Worm (Caenorhabditis elegans): Measurements from ENCODE around the gene F08G2.7.

The F08G2.7 gene

DNA sequence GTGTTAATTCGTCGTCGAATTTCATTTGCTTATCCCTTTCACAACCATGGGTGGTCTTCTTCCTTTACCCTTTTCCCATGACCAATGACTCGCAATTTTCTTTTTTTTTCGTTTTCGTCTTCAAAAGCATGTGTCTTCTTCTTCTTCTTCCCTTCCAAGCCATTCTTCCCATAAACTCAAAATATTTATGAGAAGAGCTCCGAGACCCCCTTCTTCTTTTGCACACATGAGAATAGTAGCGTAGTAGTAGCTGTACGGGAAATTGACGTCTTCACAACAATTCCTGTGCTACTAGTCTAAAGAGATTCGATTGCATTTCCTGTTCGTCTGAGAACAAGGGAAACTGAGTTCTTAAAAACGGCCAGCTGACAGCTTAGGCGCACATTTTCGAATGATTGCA is 28.6 kb downstream of the F08G2.7 start:
- no peak for TF ChIP-seq tbx-11 (GFP tag; IDR thresholded peaks at IDR 0.05)
- TF ChIP-seq pes-1 (GFP tag; IDR thresholded peaks at IDR 0.05): no peak
- no peak for TF ChIP-seq flt-1 (GFP tag; IDR thresholded peaks at IDR 0.05)
- no peak for TF ChIP-seq hmg-4 (GFP tag; optimal IDR thresholded peaks at IDR 0.05)
- no peak for TF ChIP-seq tra-4 (tag; optimal IDR thresholded peaks at IDR 0.05)
- TF ChIP-seq F13C5.2 (tag; optimal IDR thresholded peaks at IDR 0.05): no peak
- TF ChIP-seq scrt-1 (GFP tag; IDR thresholded peaks at IDR 0.05): no peak
- TF ChIP-seq tbx-37 (GFP tag; conservative IDR thresholded peaks at IDR 0.05): no peak
- no peak for TF ChIP-seq ceh-36 (tag; optimal IDR thresholded peaks at IDR 0.05)
- TF ChIP-seq hnd-1 (tag; optimal IDR thresholded peaks at IDR 0.05): no peak
- TF ChIP-seq ceh-13 (GFP tag; optimal IDR thresholded peaks at IDR 0.05): no peak
- no peak for TF ChIP-seq aly-1 (tag; optimal IDR thresholded peaks at IDR 0.05)

DNA sequence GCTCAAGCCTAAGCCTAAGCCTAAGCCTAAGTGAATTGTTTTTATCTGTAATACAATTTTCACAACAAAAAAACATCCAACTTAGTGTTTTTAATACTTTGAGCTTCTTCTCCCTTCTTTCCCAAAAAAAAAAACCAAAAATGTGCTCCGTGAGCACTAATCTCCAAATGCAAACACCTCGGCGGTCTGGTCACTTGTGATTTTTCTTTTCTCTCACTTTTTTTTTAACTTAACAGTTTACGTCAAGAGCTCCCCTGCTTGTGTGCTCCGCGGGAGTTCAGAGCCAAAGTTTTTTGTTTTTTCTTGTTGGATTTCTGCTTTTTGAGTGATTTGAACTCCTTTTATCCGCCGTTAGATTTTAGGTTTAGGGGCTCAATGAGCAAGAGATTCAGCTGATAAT is 34.7 kb downstream of the F08G2.7 start:
- TF ChIP-seq ets-7 (tag; optimal IDR thresholded peaks at IDR 0.05) (no peak), flt-1 (GFP tag; IDR thresholded peaks at IDR 0.05) (no peak), tbx-37 (GFP tag; conservative IDR thresholded peaks at IDR 0.05) (no peak), ceh-36 (tag; optimal IDR thresholded peaks at IDR 0.05) (no peak), hmg-4 (GFP tag; optimal IDR thresholded peaks at IDR 0.05) (no peak), B0310.2 (tag; optimal IDR thresholded peaks at IDR 0.05) (no peak), ceh-13 (GFP tag; optimal IDR thresholded peaks at IDR 0.05) (no peak), sea-1 (GFP tag; conservative IDR thresholded peaks at IDR 0.05) (no peak), tra-4 (tag; optimal IDR thresholded peaks at IDR 0.05) (no peak), ama-1 (optimal IDR thresholded peaks at IDR 0.05) (no peak), aly-1 (tag; optimal IDR thresholded peaks at IDR 0.05) (no peak), F13C5.2 (tag; optimal IDR thresholded peaks at IDR 0.05) (no peak), scrt-1 (GFP tag; IDR thresholded peaks at IDR 0.05) (no peak), pes-1 (GFP tag; IDR thresholded peaks at IDR 0.05) (no peak), hmbx-1 (tag; optimal IDR thresholded peaks at IDR 0.05) (no peak), tbx-11 (GFP tag; IDR thresholded peaks at IDR 0.05) (no peak), hnd-1 (tag; optimal IDR thresholded peaks at IDR 0.05) (no peak)

DNA sequence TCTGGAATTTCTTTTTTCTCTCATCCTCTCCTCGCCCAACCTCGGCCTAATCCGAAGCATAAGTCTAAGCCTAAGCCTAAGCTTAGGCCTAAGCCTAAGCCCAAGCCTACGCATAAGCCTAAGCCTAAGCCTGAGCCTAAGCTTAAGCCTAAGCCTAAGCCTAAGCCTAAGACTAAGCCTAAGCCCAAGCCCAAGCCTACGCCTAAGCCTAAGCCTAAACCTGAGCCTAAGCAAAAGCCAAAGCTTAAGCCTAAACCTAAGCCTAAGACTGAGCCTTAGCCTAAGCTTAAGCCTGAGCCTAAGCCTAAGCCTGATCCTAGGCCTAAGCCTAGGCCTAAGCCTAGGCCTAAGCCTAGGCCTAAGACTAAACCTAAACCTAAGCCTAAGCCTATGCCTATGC is 44.6 kb downstream of the F08G2.7 start:
- TF ChIP-seq ceh-36 (tag; optimal IDR thresholded peaks at IDR 0.05) (peak; percentile 95), tbx-11 (GFP tag; IDR thresholded peaks at IDR 0.05) (no peak)

DNA sequence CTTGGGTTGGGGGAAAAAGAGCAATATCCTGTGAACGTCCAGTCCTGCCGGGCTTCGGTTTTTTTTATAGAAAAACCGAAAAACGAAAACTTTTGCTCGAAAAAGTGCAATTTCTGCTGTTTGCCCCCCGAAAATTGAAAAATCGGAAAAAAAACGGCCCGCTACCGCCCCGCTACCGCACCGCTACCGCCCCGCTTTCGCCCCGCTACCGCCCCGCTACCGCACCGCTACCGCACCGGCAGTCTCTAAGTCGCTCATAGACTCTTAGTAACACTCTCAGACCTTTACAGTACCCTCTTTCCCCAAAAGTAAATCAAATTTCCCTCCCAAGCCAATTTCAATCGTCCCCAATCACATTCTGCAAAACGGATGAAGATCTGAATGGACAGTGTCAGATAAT is 45.8 kb downstream of the F08G2.7 start:
- TF ChIP-seq sea-1 (GFP tag; conservative IDR thresholded peaks at IDR 0.05): no peak
- no peak for TF ChIP-seq tra-4 (tag; optimal IDR thresholded peaks at IDR 0.05)
- no peak for TF ChIP-seq ceh-13 (GFP tag; optimal IDR thresholded peaks at IDR 0.05)
- no peak for TF ChIP-seq aly-1 (tag; optimal IDR thresholded peaks at IDR 0.05)
- TF ChIP-seq hnd-1 (tag; optimal IDR thresholded peaks at IDR 0.05): no peak
- TF ChIP-seq ets-7 (tag; optimal IDR thresholded peaks at IDR 0.05): no peak
- no peak for TF ChIP-seq tbx-37 (GFP tag; conservative IDR thresholded peaks at IDR 0.05)
- no peak for TF ChIP-seq B0310.2 (tag; optimal IDR thresholded peaks at IDR 0.05)
- TF ChIP-seq ama-1 (optimal IDR thresholded peaks at IDR 0.05): no peak
- no peak for TF ChIP-seq flt-1 (GFP tag; IDR thresholded peaks at IDR 0.05)
- no peak for TF ChIP-seq ceh-36 (tag; optimal IDR thresholded peaks at IDR 0.05)
- TF ChIP-seq hmbx-1 (tag; optimal IDR thresholded peaks at IDR 0.05): no peak
- TF ChIP-seq pes-1 (GFP tag; IDR thresholded peaks at IDR 0.05): no peak
- TF ChIP-seq F13C5.2 (tag; optimal IDR thresholded peaks at IDR 0.05): no peak
- TF ChIP-seq scrt-1 (GFP tag; IDR thresholded peaks at IDR 0.05): no peak
- TF ChIP-seq tbx-11 (GFP tag; IDR thresholded peaks at IDR 0.05): no peak
- TF ChIP-seq hmg-4 (GFP tag; optimal IDR thresholded peaks at IDR 0.05): no peak

ce11 chrII:13791570-13792279 is 49.2 kb downstream of the F08G2.7 start, which contains the start of gene ZK131.11:
Gene ZK131.11 (plus strand): TSS chrII:13792229.
- no peak for TF ChIP-seq tbx-11 (GFP tag; IDR thresholded peaks at IDR 0.05)
- no peak for TF ChIP-seq F13C5.2 (tag; optimal IDR thresholded peaks at IDR 0.05)
- TF ChIP-seq B0310.2 (tag; optimal IDR thresholded peaks at IDR 0.05): no peak
- TF ChIP-seq flt-1 (GFP tag; IDR thresholded peaks at IDR 0.05): no peak
- TF ChIP-seq sea-1 (GFP tag; conservative IDR thresholded peaks at IDR 0.05): no peak
- no peak for TF ChIP-seq ama-1 (optimal IDR thresholded peaks at IDR 0.05)
- no peak for TF ChIP-seq hmg-4 (GFP tag; optimal IDR thresholded peaks at IDR 0.05)
- no peak for TF ChIP-seq scrt-1 (GFP tag; IDR thresholded peaks at IDR 0.05)
- no peak for TF ChIP-seq hnd-1 (tag; optimal IDR thresholded peaks at IDR 0.05)
- TF ChIP-seq hmbx-1 (tag; optimal IDR thresholded peaks at IDR 0.05): no peak
- no peak for TF ChIP-seq tra-4 (tag; optimal IDR thresholded peaks at IDR 0.05)
- TF ChIP-seq aly-1 (tag; optimal IDR thresholded peaks at IDR 0.05): no peak
- TF ChIP-seq tbx-37 (GFP tag; conservative IDR thresholded peaks at IDR 0.05): no peak
- no peak for TF ChIP-seq pes-1 (GFP tag; IDR thresholded peaks at IDR 0.05)
- no peak for TF ChIP-seq ceh-13 (GFP tag; optimal IDR thresholded peaks at IDR 0.05)

ce11 chrII:13789714-13790113 is 51.2 kb downstream of the F08G2.7 start:
- TF ChIP-seq pes-1 (GFP tag; IDR thresholded peaks at IDR 0.05) (no peak), ets-7 (tag; optimal IDR thresholded peaks at IDR 0.05) (no peak), flt-1 (GFP tag; IDR thresholded peaks at IDR 0.05) (no peak), ceh-13 (GFP tag; optimal IDR thresholded peaks at IDR 0.05) (no peak), tbx-37 (GFP tag; conservative IDR thresholded peaks at IDR 0.05) (no peak), ceh-36 (tag; optimal IDR thresholded peaks at IDR 0.05) (no peak), hmg-4 (GFP tag; optimal IDR thresholded peaks at IDR 0.05) (no peak), B0310.2 (tag; optimal IDR thresholded peaks at IDR 0.05) (no peak), sea-1 (GFP tag; conservative IDR thresholded peaks at IDR 0.05) (no peak), aly-1 (tag; optimal IDR thresholded peaks at IDR 0.05) (no peak), tbx-11 (GFP tag; IDR thresholded peaks at IDR 0.05) (no peak)

ce11 chrII:13788813-13789212 is 52.1 kb downstream of the F08G2.7 start:
- TF ChIP-seq tra-4 (tag; optimal IDR thresholded peaks at IDR 0.05): no peak
- no peak for TF ChIP-seq scrt-1 (GFP tag; IDR thresholded peaks at IDR 0.05)
- TF ChIP-seq B0310.2 (tag; optimal IDR thresholded peaks at IDR 0.05): no peak
- no peak for TF ChIP-seq hnd-1 (tag; optimal IDR thresholded peaks at IDR 0.05)
- TF ChIP-seq sea-1 (GFP tag; conservative IDR thresholded peaks at IDR 0.05): no peak
- no peak for TF ChIP-seq pes-1 (GFP tag; IDR thresholded peaks at IDR 0.05)
- no peak for TF ChIP-seq ets-7 (tag; optimal IDR thresholded peaks at IDR 0.05)
- TF ChIP-seq tbx-11 (GFP tag; IDR thresholded peaks at IDR 0.05): no peak
- no peak for TF ChIP-seq hmg-4 (GFP tag; optimal IDR thresholded peaks at IDR 0.05)
- TF ChIP-seq aly-1 (tag; optimal IDR thresholded peaks at IDR 0.05): no peak
- no peak for TF ChIP-seq ceh-36 (tag; optimal IDR thresholded peaks at IDR 0.05)
- TF ChIP-seq tbx-37 (GFP tag; conservative IDR thresholded peaks at IDR 0.05): no peak
